Fruit fly (Drosophila melanogaster) whole organism: Measurements from ENCODE around the gene SPE.

Source experiments
- CG8478 ChIP-seq: fragments of >200 bp; optimal IDR thresholded peaks from 2 replicates; lab custom pipeline; 2018; ENCODE audit warnings: inconsistent platforms
- psq ChIP-seq: fragments of >200 bp; optimal IDR thresholded peaks from 2 replicates; lab custom pipeline; 2017

- TF ChIP-seq psq (lab: Kevin White, UChicago) (no peak), CG8478 (lab: Kevin White, UChicago) (no peak)
Measured at dm6 chr3R:23694579-23695033, 8.6 kb downstream of the SPE start, which contains the start of gene CG10254.
